Worm (Caenorhabditis elegans) whole organism, L4/young adult: ENCODE results near the gene Y69A2AR.1.

ENCODE experiments used
- dao-5 ChIP-seq: sonication (generic microtip); optimal IDR thresholded peaks from 2 replicates; lab custom pipeline; 2016; ENCODE audit warnings: missing genotype, missing genetic modification characterization, moderate library complexity, missing compliant biosample characterization
- him-1 ChIP-seq: sonication (generic microtip); optimal IDR thresholded peaks from 2 replicates; lab custom pipeline; 2016; ENCODE audit warnings: missing genotype, missing genetic modification reagents, missing genetic modification characterization, missing compliant biosample characterization

DNA sequence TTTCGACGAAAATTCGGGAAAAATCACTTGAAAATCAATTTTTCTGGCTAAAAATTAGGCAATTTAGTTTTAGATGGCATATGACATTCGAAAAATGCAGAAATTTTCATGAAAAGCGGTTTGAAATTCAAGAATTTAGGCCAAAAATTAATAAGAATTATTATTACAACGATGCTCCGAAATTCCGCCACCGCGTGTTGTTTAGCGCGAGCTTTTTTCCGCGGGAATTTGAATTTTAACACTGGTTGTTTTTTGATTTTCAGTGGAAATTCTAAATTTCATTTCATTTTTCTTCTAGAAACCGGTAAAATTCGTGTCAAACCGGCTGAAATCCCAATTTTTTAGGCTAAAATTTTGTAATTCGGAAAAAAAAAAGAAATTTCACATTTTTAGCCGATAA is 3.8 kb downstream of the Y69A2AR.1 start:
- no peak for TF ChIP-seq him-1
- no peak for TF ChIP-seq dao-5
